Worm (Caenorhabditis elegans) whole organism, early embryonic: ENCODE measurements around the gene bcl-11.

Source experiments
- F13C5.2 ChIP-seq: sonication (generic microtip); optimal IDR thresholded peaks from 2 replicates; lab custom pipeline; 2017; ENCODE audit warnings: mild to moderate bottlenecking, missing genetic modification characterization, inconsistent platforms, missing compliant biosample characterization
- aly-1 ChIP-seq: sonication (generic microtip); optimal IDR thresholded peaks from 2 replicates; lab custom pipeline; 2016; ENCODE audit warnings: missing genetic modification characterization, missing compliant biosample characterization
- ama-1 ChIP-seq: fragments of 150-350 bp; optimal IDR thresholded peaks from 2 replicates; lab custom pipeline; 2014
- ceh-13 ChIP-seq: fragments of 200-800 bp; sonication (Bioruptor generic); optimal IDR thresholded peaks from 2 replicates; lab custom pipeline; 2018; ENCODE audit warnings: mild to moderate bottlenecking, missing genetic modification characterization, missing compliant biosample characterization
- ceh-36 ChIP-seq: sonication (generic microtip); optimal IDR thresholded peaks from 2 replicates; lab custom pipeline; 2016; ENCODE audit warnings: missing genetic modification characterization, inconsistent platforms, missing compliant biosample characterization
- flt-1 ChIP-seq: fragments of 200-800 bp; sonication (Bioruptor generic); IDR thresholded peaks from 2 replicates; pipeline ENCODE4 v1.3.6; 2022; ENCODE audit warnings: missing genetic modification characterization, missing compliant biosample characterization
- hmbx-1 ChIP-seq: sonication (generic microtip); optimal IDR thresholded peaks from 2 replicates; lab custom pipeline; 2016; ENCODE audit warnings: mild to moderate bottlenecking, missing genetic modification characterization, missing compliant biosample characterization
- hmg-4 ChIP-seq: fragments of 200-800 bp; sonication (Bioruptor generic); optimal IDR thresholded peaks from 2 replicates; lab custom pipeline; 2018; ENCODE audit warnings: mild to moderate bottlenecking, missing genetic modification characterization, missing compliant biosample characterization
- hnd-1 ChIP-seq: sonication (generic microtip); optimal IDR thresholded peaks from 2 replicates; lab custom pipeline; 2016; ENCODE audit warnings: missing genetic modification characterization, missing compliant biosample characterization
- pes-1 ChIP-seq: fragments of 200-800 bp; sonication (Bioruptor generic); IDR thresholded peaks from 2 replicates; pipeline ENCODE4 v1.3.6; 2022; ENCODE audit warnings: missing genetic modification reagents, missing genetic modification characterization, missing compliant biosample characterization
- scrt-1 ChIP-seq: fragments of 200-800 bp; sonication (Bioruptor generic); IDR thresholded peaks from 2 replicates; pipeline ENCODE4 v1.3.6; 2022; ENCODE audit warnings: missing genetic modification characterization, missing compliant biosample characterization
- sea-1 ChIP-seq: fragments of 200-800 bp; sonication (Bioruptor generic); conservative IDR thresholded peaks from 2 replicates; pipeline ENCODE4 v1.3.6; 2022; ENCODE audit warnings: missing genetic modification characterization, missing compliant biosample characterization
- tbx-11 ChIP-seq: fragments of 200-800 bp; sonication (Bioruptor generic); IDR thresholded peaks from 2 replicates; pipeline ENCODE4 v1.3.6; 2022; ENCODE audit warnings: missing genetic modification characterization, missing compliant biosample characterization
- tbx-37 ChIP-seq: fragments of 200-800 bp; sonication (Bioruptor generic); conservative IDR thresholded peaks from 2 replicates; pipeline ENCODE4 v1.3.6; 2022; ENCODE audit warnings: missing genetic modification reagents, missing genetic modification characterization, missing compliant biosample characterization

- TF ChIP-seq ama-1 (lab: Kevin White, UChicago) = no peak
- no peak for TF ChIP-seq ceh-13
- no peak for TF ChIP-seq sea-1 (GFP tag; lab: Robert Waterston, UW)
- no peak for TF ChIP-seq tbx-11 (GFP tag; lab: Robert Waterston, UW)
- no peak for TF ChIP-seq scrt-1 (GFP tag; lab: Robert Waterston, UW)
- TF ChIP-seq hmbx-1 (tag; lab: Kevin White, UChicago) = no peak
- no peak for TF ChIP-seq aly-1 (tag; lab: Kevin White, UChicago)
- no peak for TF ChIP-seq flt-1 (GFP tag; lab: Robert Waterston, UW)
- TF ChIP-seq tbx-37 (GFP tag; lab: Robert Waterston, UW) = no peak
- no peak for TF ChIP-seq F13C5.2 (tag; lab: Kevin White, UChicago)
- no peak for TF ChIP-seq hmg-4 (GFP tag; lab: Kevin White, UChicago)
- no peak for TF ChIP-seq hnd-1 (tag; lab: Kevin White, UChicago)
- TF ChIP-seq pes-1 = no peak
- no peak for TF ChIP-seq ceh-36
These were observed 9.0 kb downstream of the bcl-11 start for ce11 chrV:6364806-6365205.
